Worm (Caenorhabditis elegans) whole organism, young adult: ENCODE data around the gene dnj-24.

Experiments used
- ama-1 ChIP-seq, 3 experiments: fragments of 150-350 bp in 1 of 3; sonication (generic microtip) in 2 of 3; optimal IDR thresholded peaks; 2 replicates each; lab custom pipeline; 2014 to 2018; ENCODE audit warnings: missing biosample characterization in 2 of 3, missing genetic modification characterization in 2 of 3, missing genetic modification reagents in 2 of 3
- lin-35 ChIP-seq, 3 experiments: fragments of 150-350 bp in 2 of 3; sonication (generic microtip) in 1 of 3; optimal IDR thresholded peaks; 2 replicates each; lab custom pipeline; 2014 to 2018; ENCODE audit warnings: missing biosample characterization in 3 of 3, missing genetic modification characterization in 3 of 3, missing genetic modification reagents in 3 of 3
- madf-8 ChIP-seq: fragments of 200-800 bp; sonication (Bioruptor generic); conservative IDR thresholded peaks from 2 replicates; pipeline ENCODE4 v1.3.6; 2022; ENCODE audit warnings: missing genetic modification reagents, missing genetic modification characterization, missing compliant biosample characterization
- rcor-1 ChIP-seq: fragments of 200-800 bp; sonication (Bioruptor generic); IDR thresholded peaks from 2 replicates; pipeline ENCODE4 v1.3.6; 2022; ENCODE audit warnings: missing genetic modification reagents, missing genetic modification characterization, missing compliant biosample characterization
- snpc-3.4 ChIP-seq: sonication (generic microtip); optimal IDR thresholded peaks from 2 replicates; lab custom pipeline; 2017; ENCODE audit warnings: missing genetic modification characterization, mild to moderate bottlenecking, missing compliant biosample characterization, antibody characterized with exemption, moderate library complexity, missing genotype, missing genetic modification reagents
- somi-1 ChIP-seq: fragments of 200-800 bp; sonication (Bioruptor generic); optimal IDR thresholded peaks from 2 replicates; lab custom pipeline; 2018; ENCODE audit warnings: mild to moderate bottlenecking, missing genetic modification characterization, missing compliant biosample characterization
- ztf-28 ChIP-seq: fragments of 200-800 bp; sonication (Bioruptor generic); IDR thresholded peaks from 2 replicates; pipeline ENCODE4 v1.3.6; 2022; ENCODE audit warnings: missing genetic modification reagents, missing genetic modification characterization, missing compliant biosample characterization

DNA sequence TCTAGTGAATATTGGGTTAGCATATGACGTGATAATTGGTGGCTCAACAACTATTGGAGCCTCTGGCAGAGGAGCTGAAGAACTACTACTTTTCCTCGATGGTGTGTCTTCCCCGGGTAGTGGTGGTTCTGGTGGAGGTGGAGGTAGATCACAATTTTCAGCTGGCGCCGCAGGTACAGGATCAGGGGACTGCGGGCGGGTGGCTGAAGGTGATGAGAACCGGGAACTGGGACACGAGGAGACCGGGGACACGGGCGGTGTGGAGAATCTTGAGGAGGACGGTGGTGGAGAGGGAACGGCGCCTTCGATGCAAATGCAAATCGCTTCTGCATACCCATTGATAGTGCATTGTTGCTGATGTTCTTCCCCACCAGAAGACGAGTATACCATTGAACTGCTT lies 28.1 kb downstream of the dnj-24 start:
- no peak for TF ChIP-seq ama-1 (optimal IDR thresholded peaks at IDR 0.05; lab: Kevin White, UChicago)
- TF ChIP-seq ama-1 (GFP tag; optimal IDR thresholded peaks at IDR 0.05; lab: Kevin White, UChicago), result no peak
- TF ChIP-seq snpc-3.4, result no peak
- TF ChIP-seq rcor-1, result no peak
- no peak for TF ChIP-seq ztf-28 (GFP tag; lab: Robert Waterston, UW)
- TF ChIP-seq lin-35 (GFP tag; optimal IDR thresholded peaks at IDR 0.05; lab: Kevin White, UChicago), result no peak
- no peak for TF ChIP-seq madf-8 (GFP tag; lab: Robert Waterston, UW)
- no peak for TF ChIP-seq somi-1 (GFP tag; lab: Kevin White, UChicago)
